Fruit fly (Drosophila melanogaster): ENCODE data around the gene Cyp304a1.

dm6 chr3R:12975223-12975622 lies 11.6 kb downstream of the Cyp304a1 start:
- TF ChIP-seq psq (optimal IDR thresholded peaks at IDR 0.05) (no peak), insv (optimal IDR thresholded peaks at IDR 0.05) (no peak), ttk (optimal IDR thresholded peaks at IDR 0.05) (no peak), Sin3A (optimal IDR thresholded peaks at IDR 0.05) (no peak)
